Worm (Caenorhabditis elegans) whole organism, L2 larva: Measurements from ENCODE around the gene rbd-1.

ENCODE experiments used
- C34F6.9 ChIP-seq: fragments of 150-350 bp; optimal IDR thresholded peaks from 2 replicates; lab custom pipeline; 2014; ENCODE audit warnings: missing biosample characterization, missing genetic modification characterization
- F13H6.1 ChIP-seq: sonication (generic microtip); optimal IDR thresholded peaks from 2 replicates; lab custom pipeline; 2016; ENCODE audit warnings: missing genetic modification characterization, missing compliant biosample characterization
- R02D3.7 ChIP-seq: fragments of 150-350 bp; optimal IDR thresholded peaks from 2 replicates; lab custom pipeline; 2014; ENCODE audit warnings: missing biosample characterization, missing genetic modification characterization
- Y55F3AM.14 ChIP-seq: fragments of 200-800 bp; sonication (Bioruptor generic); optimal IDR thresholded peaks from 2 replicates; lab custom pipeline; 2018; ENCODE audit warnings: mild to moderate bottlenecking, missing genetic modification characterization, missing compliant biosample characterization
- ZK546.5 ChIP-seq: sonication (generic microtip); optimal IDR thresholded peaks from 2 replicates; lab custom pipeline; 2017; ENCODE audit warnings: missing biosample characterization, missing genetic modification characterization
- alr-1 ChIP-seq: fragments of 150-350 bp; optimal IDR thresholded peaks from 2 replicates; lab custom pipeline; 2014; ENCODE audit warnings: missing biosample characterization, missing genetic modification characterization
- aly-2 ChIP-seq: fragments of 150-350 bp; optimal IDR thresholded peaks from 2 replicates; lab custom pipeline; 2014; ENCODE audit warnings: missing biosample characterization, missing genetic modification characterization
- ama-1 ChIP-seq: fragments of 150-350 bp; optimal IDR thresholded peaks from 2 replicates; lab custom pipeline; 2018; ENCODE audit warnings: inconsistent platforms
- blmp-1 ChIP-seq: sonication (generic microtip); optimal IDR thresholded peaks from 2 replicates; lab custom pipeline; 2017; ENCODE audit warnings: missing genetic modification characterization, mild to moderate bottlenecking, missing compliant biosample characterization, antibody characterized with exemption, moderate library complexity; ENCODE audit not compliant: insufficient read depth
- ceh-16 ChIP-seq: fragments of 150-350 bp; optimal IDR thresholded peaks from 2 replicates; lab custom pipeline; 2014; ENCODE audit warnings: missing biosample characterization, missing genetic modification characterization
- ceh-82 ChIP-seq: fragments of 150-350 bp; optimal IDR thresholded peaks from 2 replicates; lab custom pipeline; 2014; ENCODE audit warnings: missing biosample characterization, missing genetic modification characterization
- crh-2 ChIP-seq: sonication (generic microtip); optimal IDR thresholded peaks from 2 replicates; lab custom pipeline; 2017; ENCODE audit warnings: missing biosample characterization, missing genetic modification characterization
- dmd-4 ChIP-seq: sonication (generic microtip); optimal IDR thresholded peaks from 2 replicates; lab custom pipeline; 2017; ENCODE audit warnings: missing biosample characterization, missing genetic modification characterization
- elt-1 ChIP-seq: fragments of 150-350 bp; optimal IDR thresholded peaks from 2 replicates; lab custom pipeline; 2014; ENCODE audit warnings: missing biosample characterization, missing genetic modification characterization
- elt-3 ChIP-seq: sonication (generic microtip); optimal IDR thresholded peaks from 2 replicates; lab custom pipeline; 2017; ENCODE audit warnings: missing biosample characterization, missing genetic modification characterization
- lin-11 ChIP-seq: fragments of 150-350 bp; sonication (generic microtip); optimal IDR thresholded peaks from 2 replicates; lab custom pipeline; 2014; ENCODE audit warnings: missing biosample characterization, missing genetic modification characterization, inconsistent platforms, mixed read lengths
- lin-13 ChIP-seq: fragments of 150-350 bp; optimal IDR thresholded peaks from 2 replicates; lab custom pipeline; 2014; ENCODE audit warnings: missing biosample characterization, missing genetic modification reagents, missing genetic modification characterization
- lin-39 ChIP-seq: fragments of 150-350 bp; optimal IDR thresholded peaks from 2 replicates; lab custom pipeline; 2014; ENCODE audit warnings: missing biosample characterization, missing genetic modification reagents, missing genetic modification characterization
- lsy-2 ChIP-seq, 2 experiments: fragments of 150-350 bp in 1 of 2; sonication (generic microtip) in 1 of 2; optimal IDR thresholded peaks; 2 replicates each; lab custom pipeline; 2014 to 2017; ENCODE audit warnings: missing biosample characterization in 2 of 2, missing genetic modification characterization in 2 of 2
- mab-5 ChIP-seq: fragments of 150-350 bp; optimal IDR thresholded peaks from 2 replicates; lab custom pipeline; 2014; ENCODE audit warnings: missing biosample characterization, missing genetic modification characterization
- mbf-1 ChIP-seq: sonication (generic microtip); optimal IDR thresholded peaks from 2 replicates; lab custom pipeline; 2017; ENCODE audit warnings: missing biosample characterization, missing genetic modification characterization
- mdl-1 ChIP-seq, 2 experiments: fragments of 150-350 bp in 1 of 2; sonication (generic microtip) in 1 of 2; optimal IDR thresholded peaks; 2 replicates each; lab custom pipeline; 2017; ENCODE audit warnings: missing biosample characterization in 2 of 2, missing genetic modification characterization in 2 of 2
- nhr-11 ChIP-seq: fragments of 150-350 bp; optimal IDR thresholded peaks from 2 replicates; lab custom pipeline; 2014; ENCODE audit warnings: missing biosample characterization, missing genetic modification characterization
- nhr-129 ChIP-seq: fragments of 150-350 bp; optimal IDR thresholded peaks from 2 replicates; lab custom pipeline; 2014; ENCODE audit warnings: missing biosample characterization, missing genetic modification characterization
- nhr-21 ChIP-seq: fragments of 150-350 bp; optimal IDR thresholded peaks from 2 replicates; lab custom pipeline; 2014; ENCODE audit warnings: missing biosample characterization, missing genetic modification characterization
- nhr-23 ChIP-seq: fragments of 150-350 bp; optimal IDR thresholded peaks from 2 replicates; lab custom pipeline; 2014; ENCODE audit warnings: missing biosample characterization, missing genetic modification reagents, missing genetic modification characterization
- nhr-237 ChIP-seq: fragments of 150-350 bp; optimal IDR thresholded peaks from 2 replicates; lab custom pipeline; 2014; ENCODE audit warnings: missing biosample characterization, missing genetic modification characterization
- nhr-25 ChIP-seq: fragments of 150-350 bp; sonication (generic microtip); optimal IDR thresholded peaks from 3 replicates; lab custom pipeline; 2014; ENCODE audit warnings: missing biosample characterization, missing genetic modification characterization
- peb-1 ChIP-seq: fragments of 150-350 bp; optimal IDR thresholded peaks from 2 replicates; lab custom pipeline; 2014; ENCODE audit warnings: missing biosample characterization, missing genetic modification characterization
- sem-4 ChIP-seq: fragments of 150-350 bp; optimal IDR thresholded peaks from 2 replicates; lab custom pipeline; 2014; ENCODE audit warnings: missing biosample characterization, missing genetic modification reagents, missing genetic modification characterization
- sma-3 ChIP-seq: sonication (generic microtip); optimal IDR thresholded peaks from 2 replicates; lab custom pipeline; 2016; ENCODE audit warnings: missing genetic modification reagents, missing genetic modification characterization, missing compliant biosample characterization
- sma-9 ChIP-seq, 2 experiments: fragments of 150-350 bp in 1 of 2; sonication (generic microtip) in 1 of 2; optimal IDR thresholded peaks; 2 replicates each; lab custom pipeline; 2014 to 2016; ENCODE audit warnings: missing genetic modification characterization in 2 of 2, mild to moderate bottlenecking in 1 of 2, missing biosample characterization in 1 of 2, missing compliant biosample characterization in 1 of 2, missing genetic modification reagents in 1 of 2, moderate library complexity in 1 of 2
- unc-39 ChIP-seq: fragments of 150-350 bp; optimal IDR thresholded peaks from 2 replicates; lab custom pipeline; 2014; ENCODE audit warnings: missing biosample characterization, missing genetic modification characterization
- unc-62 ChIP-seq: fragments of 150-350 bp; optimal IDR thresholded peaks from 2 replicates; lab custom pipeline; 2014; ENCODE audit warnings: missing biosample characterization, missing genetic modification reagents, missing genetic modification characterization
- zag-1 ChIP-seq: fragments of 150-350 bp; optimal IDR thresholded peaks from 2 replicates; lab custom pipeline; 2014; ENCODE audit warnings: missing biosample characterization, missing genetic modification characterization
- ztf-1 ChIP-seq: fragments of 200-800 bp; sonication (Bioruptor generic); conservative IDR thresholded peaks from 2 replicates; pipeline ENCODE4 v1.3.6; 2022; ENCODE audit warnings: missing genetic modification characterization, missing compliant biosample characterization
- ztf-11 ChIP-seq: sonication (generic microtip); optimal IDR thresholded peaks from 2 replicates; lab custom pipeline; 2017; ENCODE audit warnings: missing biosample characterization, missing genetic modification characterization
- ztf-4 ChIP-seq: fragments of 150-350 bp; optimal IDR thresholded peaks from 2 replicates; lab custom pipeline; 2014; ENCODE audit warnings: missing biosample characterization, missing genetic modification characterization

rbd-1 gene

DNA sequence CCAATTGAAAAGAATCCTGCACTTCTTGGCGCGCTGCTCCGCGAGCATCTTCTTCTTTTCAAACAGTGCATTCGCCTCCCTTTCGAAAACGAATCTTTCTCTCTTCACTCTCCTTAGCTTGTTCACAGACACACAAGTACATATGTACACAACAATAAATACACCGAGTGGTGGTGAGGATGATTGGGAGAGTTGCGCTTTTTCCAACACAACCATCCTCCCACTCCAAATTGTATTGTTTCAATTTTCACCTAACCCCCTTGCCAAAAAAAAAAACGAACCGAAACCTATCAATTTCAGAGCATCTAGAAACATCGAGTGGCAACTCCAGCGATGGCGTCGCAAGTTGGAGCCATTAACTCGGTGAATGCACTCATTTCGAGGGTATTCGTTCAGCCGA is 21.5 kb downstream of the rbd-1 start, which contains the start of gene inx-6:
Gene inx-6 (plus strand): TSS at position 301 of the 400 bp plus-strand sequence.
- TF ChIP-seq mbf-1 (tag; lab: Kevin White, UChicago) (no peak), unc-39 (no peak), blmp-1 (tag; lab: Kevin White, UChicago) (no peak), lin-11 (tag; lab: Kevin White, UChicago) (no peak), nhr-25 (tag; lab: Kevin White, UChicago) (no peak), zag-1 (tag; lab: Kevin White, UChicago) (no peak), nhr-21 (tag; lab: Kevin White, UChicago) (no peak), Y55F3AM.14 (no peak), ama-1 (lab: Kevin White, UChicago) (no peak), C34F6.9 (tag; lab: Kevin White, UChicago) (no peak), lsy-2 (tag; optimal IDR thresholded peaks at IDR 0.05; lab: Kevin White, UChicago) (no peak)

DNA sequence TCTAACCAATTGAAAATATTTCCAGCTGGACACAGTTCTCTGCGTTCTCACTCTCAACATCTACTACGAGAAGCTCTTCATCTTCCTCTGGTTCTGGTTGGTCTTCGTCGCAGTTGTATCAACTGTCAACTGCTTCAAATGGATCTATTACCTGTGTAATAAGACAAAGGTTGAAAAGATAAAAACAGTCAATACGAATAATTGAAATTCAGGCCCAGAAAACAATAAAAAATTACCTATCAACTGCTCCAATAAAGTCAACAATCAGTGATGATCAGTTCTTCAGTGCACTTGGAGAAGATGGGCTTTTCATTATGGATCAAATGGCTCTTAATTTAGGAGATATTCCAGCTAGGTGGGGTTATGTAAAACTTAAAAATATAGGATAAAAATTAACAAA is 24.0 kb downstream of the rbd-1 start:
- TF ChIP-seq ceh-16 (tag; lab: Kevin White, UChicago): no peak
- TF ChIP-seq dmd-4 (tag; lab: Kevin White, UChicago): no peak
- no peak for TF ChIP-seq sem-4 (tag; lab: Kevin White, UChicago)
- TF ChIP-seq unc-62 (GFP tag; lab: Kevin White, UChicago): no peak
- no peak for TF ChIP-seq aly-2
- no peak for TF ChIP-seq elt-1
- no peak for TF ChIP-seq nhr-237 (tag; lab: Kevin White, UChicago)
- TF ChIP-seq F13H6.1 (tag; lab: Kevin White, UChicago): no peak
- no peak for TF ChIP-seq lsy-2 (tag; optimal IDR thresholded peaks at IDR 0.05; lab: Kevin White, UChicago)

DNA sequence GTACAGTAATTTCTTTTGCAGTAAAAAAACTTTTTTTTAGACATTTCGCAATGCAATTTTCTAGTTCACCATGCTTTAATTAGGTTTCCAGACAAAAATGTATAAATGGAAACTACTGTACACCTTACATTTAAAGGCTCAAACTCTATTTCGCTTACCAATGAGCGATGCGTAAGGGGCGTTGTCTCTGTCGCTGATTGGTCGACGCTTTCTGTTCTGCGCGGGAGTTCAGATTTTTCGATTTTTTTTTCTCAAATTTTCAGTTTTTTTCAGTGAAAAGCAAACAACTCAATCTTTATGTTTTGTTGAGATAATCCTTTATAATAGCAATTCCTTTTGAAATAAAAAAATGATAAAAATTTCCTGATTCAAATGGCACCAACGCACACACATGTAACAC is 29.4 kb downstream of the rbd-1 start:
- TF ChIP-seq nhr-129 (tag; lab: Kevin White, UChicago) (no peak), R02D3.7 (tag; lab: Kevin White, UChicago) (no peak), lin-39 (tag; lab: Kevin White, UChicago) (no peak), ZK546.5 (tag; lab: Kevin White, UChicago) (no peak), elt-1 (no peak), sma-9 (GFP tag; optimal IDR thresholded peaks at IDR 0.05; lab: Kevin White, UChicago) (no peak), sma-9 (tag; optimal IDR thresholded peaks at IDR 0.05; lab: Kevin White, UChicago) (no peak), crh-2 (tag; lab: Kevin White, UChicago) (no peak), Y55F3AM.14 (no peak), nhr-25 (tag; lab: Kevin White, UChicago) (no peak), ztf-11 (tag; lab: Kevin White, UChicago) (no peak), peb-1 (no peak), dmd-4 (tag; lab: Kevin White, UChicago) (no peak)

DNA sequence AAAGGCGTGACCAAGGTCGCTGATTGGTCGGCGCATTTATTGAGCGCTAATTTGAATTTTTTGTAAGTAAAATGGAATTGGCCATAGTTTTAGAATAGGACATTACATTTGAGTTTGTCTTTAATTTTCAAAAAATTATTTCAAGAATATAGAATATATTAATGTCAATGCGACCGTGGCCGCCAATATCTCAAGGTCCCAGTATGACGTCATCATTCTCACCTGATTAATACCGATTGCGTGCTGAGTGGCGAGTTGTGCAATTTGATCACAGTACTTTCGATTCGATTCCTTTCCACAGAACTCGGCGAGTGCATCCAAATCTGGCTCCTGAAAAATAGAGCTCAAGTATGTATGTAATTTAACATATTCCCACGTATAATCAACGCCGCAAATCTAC is 30.9 kb downstream of the rbd-1 start:
- no peak for TF ChIP-seq R02D3.7 (tag; lab: Kevin White, UChicago)
- no peak for TF ChIP-seq lin-39 (tag; lab: Kevin White, UChicago)
- no peak for TF ChIP-seq ztf-4 (tag; lab: Kevin White, UChicago)
- TF ChIP-seq lin-11 (tag; lab: Kevin White, UChicago): no peak
- no peak for TF ChIP-seq lin-13 (GFP tag; lab: Kevin White, UChicago)
- no peak for TF ChIP-seq blmp-1 (tag; lab: Kevin White, UChicago)
- no peak for TF ChIP-seq ZK546.5 (tag; lab: Kevin White, UChicago)
- no peak for TF ChIP-seq nhr-23 (tag; lab: Kevin White, UChicago)
- no peak for TF ChIP-seq F13H6.1 (tag; lab: Kevin White, UChicago)
- TF ChIP-seq mab-5 (tag; lab: Kevin White, UChicago): no peak
- TF ChIP-seq sma-3: no peak
- no peak for TF ChIP-seq sma-9 (GFP tag; optimal IDR thresholded peaks at IDR 0.05; lab: Kevin White, UChicago)
- no peak for TF ChIP-seq sma-9 (tag; optimal IDR thresholded peaks at IDR 0.05; lab: Kevin White, UChicago)
- TF ChIP-seq aly-2: no peak
- no peak for TF ChIP-seq ceh-82 (tag; lab: Kevin White, UChicago)

DNA sequence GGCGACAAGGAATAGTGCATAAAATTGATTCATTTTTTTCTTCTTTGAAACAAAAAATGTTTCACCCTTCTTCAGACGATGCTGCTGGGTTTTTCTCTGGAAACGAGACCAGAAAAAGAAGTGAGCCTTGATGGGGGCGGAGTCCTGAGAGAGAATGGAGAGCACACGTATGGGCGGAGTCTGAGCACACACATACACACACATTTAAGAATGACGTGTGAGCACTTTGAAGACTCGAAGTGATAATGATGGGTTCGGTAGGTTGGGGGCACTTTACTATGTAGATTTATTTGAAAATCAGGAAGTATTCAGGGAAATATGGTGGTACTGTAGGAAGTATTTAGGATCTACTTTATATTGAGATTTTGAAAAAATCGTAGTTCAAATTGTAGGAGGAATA is 32.7 kb downstream of the rbd-1 start, which contains the start of gene flp-9:
Gene flp-9 (minus strand): TSS at position 101 of the 400 bp plus-strand sequence.
- TF ChIP-seq zag-1 (tag; lab: Kevin White, UChicago) (no peak), ztf-4 (tag; lab: Kevin White, UChicago) (no peak), ama-1 (lab: Kevin White, UChicago) (no peak), nhr-11 (tag; lab: Kevin White, UChicago) (no peak), ztf-1 (GFP tag; lab: Robert Waterston, UW) (no peak), elt-3 (tag; lab: Kevin White, UChicago) (no peak), alr-1 (no peak), mdl-1 (tag; optimal IDR thresholded peaks at IDR 0.05; lab: Kevin White, UChicago) (no peak), sem-4 (tag; lab: Kevin White, UChicago) (no peak)
